Worm (Caenorhabditis elegans) whole organism, L1 larva: Measurements from ENCODE around the gene F58A4.1.

Source experiments
- C04F5.9 ChIP-seq: sonication (generic microtip); optimal IDR thresholded peaks from 2 replicates; lab custom pipeline; 2016; ENCODE audit warnings: missing genetic modification characterization, missing compliant biosample characterization
- aha-1 ChIP-seq: fragments of 150-350 bp; optimal IDR thresholded peaks from 2 replicates; lab custom pipeline; 2014; ENCODE audit warnings: missing biosample characterization, missing genetic modification characterization
- aly-2 ChIP-seq: fragments of 150-350 bp; optimal IDR thresholded peaks from 2 replicates; lab custom pipeline; 2014; ENCODE audit warnings: missing biosample characterization, missing genetic modification characterization
- ama-1 ChIP-seq: fragments of 150-350 bp; optimal IDR thresholded peaks from 2 replicates; lab custom pipeline; 2014
- blmp-1 ChIP-seq: fragments of 150-350 bp; optimal IDR thresholded peaks from 2 replicates; lab custom pipeline; 2014; ENCODE audit warnings: missing biosample characterization, missing genetic modification characterization
- ceh-8 ChIP-seq: fragments of 200-800 bp; sonication (Bioruptor generic); optimal IDR thresholded peaks from 2 replicates; lab custom pipeline; 2018; ENCODE audit warnings: mild to moderate bottlenecking, missing genetic modification characterization, moderate library complexity, missing compliant biosample characterization
- ceh-88 ChIP-seq: fragments of 200-800 bp; sonication (Bioruptor generic); IDR thresholded peaks from 2 replicates; pipeline ENCODE4 v1.3.6; 2022; ENCODE audit warnings: missing genetic modification characterization, missing compliant biosample characterization
- dpl-1 ChIP-seq, 3 experiments: fragments of 150-350 bp in 2 of 3; sonication (generic microtip) in 1 of 3; optimal IDR thresholded peaks; 2 replicates each; lab custom pipeline; 2014 to 2017; ENCODE audit warnings: missing biosample characterization in 3 of 3, missing genetic modification characterization in 3 of 3, missing genetic modification reagents in 3 of 3
- dsc-1 ChIP-seq: sonication (generic microtip); optimal IDR thresholded peaks from 2 replicates; lab custom pipeline; 2016; ENCODE audit warnings: mild to moderate bottlenecking, missing genetic modification characterization, missing compliant biosample characterization
- efl-1 ChIP-seq, 4 experiments: fragments of 150-350 bp; optimal IDR thresholded peaks in 3 of 4; peaks in 1 of 4; 1 replicate in 1 of 4; 2 replicates in 3 of 4; lab custom pipeline; 2014; ENCODE audit warnings: missing biosample characterization in 2 of 4, missing genetic modification characterization in 2 of 4, missing genetic modification reagents in 2 of 4
- efl-3 ChIP-seq: fragments of 200-800 bp; sonication (Bioruptor generic); optimal IDR thresholded peaks from 2 replicates; lab custom pipeline; 2018; ENCODE audit warnings: mild to moderate bottlenecking, missing genetic modification characterization, missing compliant biosample characterization
- egl-27 ChIP-seq, 2 experiments: fragments of 150-350 bp in 1 of 2; sonication (generic microtip); optimal IDR thresholded peaks; 3 replicates each; lab custom pipeline; 2017 to 2018; ENCODE audit warnings: missing biosample characterization in 2 of 2, missing genetic modification characterization in 2 of 2, missing genetic modification reagents in 2 of 2
- elt-2 ChIP-seq: sonication (generic microtip); optimal IDR thresholded peaks from 2 replicates; lab custom pipeline; 2016; ENCODE audit warnings: missing genetic modification characterization, mild to moderate bottlenecking, inconsistent platforms, missing compliant biosample characterization, missing genetic modification reagents
- fkh-4 ChIP-seq: sonication (generic microtip); optimal IDR thresholded peaks from 2 replicates; lab custom pipeline; 2016; ENCODE audit warnings: missing compliant biosample characterization, missing genetic modification characterization, borderline replicate concordance
- fkh-8 ChIP-seq: sonication (generic microtip); optimal IDR thresholded peaks from 2 replicates; lab custom pipeline; 2016; ENCODE audit warnings: mild to moderate bottlenecking, missing genetic modification characterization, missing compliant biosample characterization
- hlh-17 ChIP-seq: fragments of 200-800 bp; sonication (Bioruptor generic); optimal IDR thresholded peaks from 2 replicates; lab custom pipeline; 2018; ENCODE audit warnings: missing genetic modification characterization, mild to moderate bottlenecking, missing compliant biosample characterization, moderate library complexity, borderline replicate concordance
- lin-13 ChIP-seq: fragments of 150-350 bp; optimal IDR thresholded peaks from 2 replicates; lab custom pipeline; 2014; ENCODE audit warnings: missing biosample characterization, missing genetic modification reagents, missing genetic modification characterization
- lin-14 ChIP-seq: fragments of 200-800 bp; sonication (Bioruptor generic); optimal IDR thresholded peaks from 2 replicates; lab custom pipeline; 2018; ENCODE audit warnings: mild to moderate bottlenecking, missing genetic modification characterization, moderate library complexity, missing compliant biosample characterization
- lin-15B ChIP-seq: fragments of 150-350 bp; sonication (generic microtip); optimal IDR thresholded peaks from 3 replicates; lab custom pipeline; 2014; ENCODE audit warnings: missing biosample characterization, missing genetic modification characterization
- lin-35 ChIP-seq, 2 experiments: fragments of 150-350 bp; optimal IDR thresholded peaks; 2 replicates each; lab custom pipeline; 2014; ENCODE audit warnings: missing biosample characterization in 2 of 2, missing genetic modification characterization in 2 of 2, missing genetic modification reagents in 2 of 2
- lsy-2 ChIP-seq, 2 experiments: fragments of 150-350 bp; optimal IDR thresholded peaks; 2 replicates each; lab custom pipeline; 2014; ENCODE audit warnings: missing biosample characterization in 2 of 2, missing genetic modification characterization in 2 of 2
- mab-9 ChIP-seq: fragments of 200-800 bp; sonication (Bioruptor generic); IDR thresholded peaks from 2 replicates; pipeline ENCODE4 v1.3.6; 2022; ENCODE audit warnings: missing genetic modification reagents, missing genetic modification characterization, missing compliant biosample characterization
- mdl-1 ChIP-seq, 2 experiments: fragments of 150-350 bp; optimal IDR thresholded peaks; 2 replicates each; lab custom pipeline; 2014 to 2017; ENCODE audit warnings: missing biosample characterization in 2 of 2, missing genetic modification characterization in 2 of 2, inconsistent platforms in 1 of 2
- mef-2 ChIP-seq: fragments of 150-350 bp; optimal IDR thresholded peaks from 2 replicates; lab custom pipeline; 2014; ENCODE audit warnings: missing biosample characterization, missing genetic modification characterization
- mep-1 ChIP-seq: fragments of 150-350 bp; optimal IDR thresholded peaks from 2 replicates; lab custom pipeline; 2014; ENCODE audit warnings: missing biosample characterization, missing genetic modification characterization
- nhr-11 ChIP-seq: fragments of 150-350 bp; optimal IDR thresholded peaks from 2 replicates; lab custom pipeline; 2014; ENCODE audit warnings: missing biosample characterization, missing genetic modification characterization
- nhr-12 ChIP-seq: sonication (generic microtip); optimal IDR thresholded peaks from 2 replicates; lab custom pipeline; 2017; ENCODE audit warnings: missing biosample characterization, missing genetic modification characterization
- nhr-19 ChIP-seq: fragments of 200-800 bp; sonication (Bioruptor generic); conservative IDR thresholded peaks from 2 replicates; pipeline ENCODE4 v1.3.6; 2022; ENCODE audit warnings: missing genetic modification characterization, missing compliant biosample characterization
- nhr-20 ChIP-seq: sonication (generic microtip); optimal IDR thresholded peaks from 2 replicates; lab custom pipeline; 2016; ENCODE audit warnings: mild to moderate bottlenecking, missing genetic modification characterization, missing compliant biosample characterization
- nhr-237 ChIP-seq: fragments of 150-350 bp; optimal IDR thresholded peaks from 2 replicates; lab custom pipeline; 2014; ENCODE audit warnings: missing biosample characterization, missing genetic modification characterization
- nhr-47 ChIP-seq: sonication (generic microtip); optimal IDR thresholded peaks from 2 replicates; lab custom pipeline; 2016; ENCODE audit warnings: mild to moderate bottlenecking, missing genetic modification characterization, moderate library complexity, missing compliant biosample characterization
- nhr-71 ChIP-seq: sonication (generic microtip); optimal IDR thresholded peaks from 2 replicates; lab custom pipeline; 2016; ENCODE audit warnings: mild to moderate bottlenecking, missing genetic modification characterization, moderate library complexity, missing compliant biosample characterization
- nhr-84 ChIP-seq: sonication (generic microtip); optimal IDR thresholded peaks from 2 replicates; lab custom pipeline; 2017; ENCODE audit warnings: missing biosample characterization, missing genetic modification characterization
- nhr-85 ChIP-seq: sonication (generic microtip); peaks from one replicate; lab custom pipeline; 2016; ENCODE audit warnings: missing genetic modification characterization, inconsistent platforms, missing compliant biosample characterization
- nhr-90 ChIP-seq: sonication (generic microtip); optimal IDR thresholded peaks from 2 replicates; lab custom pipeline; 2016; ENCODE audit warnings: mild to moderate bottlenecking, missing genetic modification characterization, missing compliant biosample characterization; ENCODE audit not compliant: poor library complexity
- pag-3 ChIP-seq: sonication (generic microtip); optimal IDR thresholded peaks from 2 replicates; lab custom pipeline; 2017; ENCODE audit warnings: missing genetic modification characterization, mild to moderate bottlenecking, missing compliant biosample characterization, antibody characterized with exemption, borderline replicate concordance; ENCODE audit not compliant: insufficient read depth
- pqm-1 ChIP-seq: sonication (generic microtip); optimal IDR thresholded peaks from 3 replicates; lab custom pipeline; 2017; ENCODE audit warnings: missing biosample characterization, missing genetic modification characterization
- rnt-1 ChIP-seq: sonication (generic microtip); optimal IDR thresholded peaks from 2 replicates; lab custom pipeline; 2016; ENCODE audit warnings: mild to moderate bottlenecking, missing genetic modification characterization, moderate library complexity, missing compliant biosample characterization
- snpc-4 ChIP-seq: fragments of 150-350 bp; optimal IDR thresholded peaks from 2 replicates; lab custom pipeline; 2014; ENCODE audit warnings: missing biosample characterization, missing genetic modification characterization
- snu-23 ChIP-seq: sonication (generic microtip); optimal IDR thresholded peaks from 2 replicates; lab custom pipeline; 2016; ENCODE audit warnings: missing genetic modification characterization, missing compliant biosample characterization
- sox-4 ChIP-seq: sonication (generic microtip); optimal IDR thresholded peaks from 2 replicates; lab custom pipeline; 2016; ENCODE audit warnings: missing genetic modification characterization, missing compliant biosample characterization
- sptf-1 ChIP-seq: fragments of 150-350 bp; optimal IDR thresholded peaks from 2 replicates; lab custom pipeline; 2014; ENCODE audit warnings: missing biosample characterization, missing genetic modification characterization
- swsn-7 ChIP-seq: sonication (generic microtip); optimal IDR thresholded peaks from 2 replicates; lab custom pipeline; 2016; ENCODE audit warnings: missing genetic modification characterization, missing compliant biosample characterization
- tbx-2 ChIP-seq: sonication (generic microtip); optimal IDR thresholded peaks from 2 replicates; lab custom pipeline; 2016; ENCODE audit warnings: missing genetic modification characterization, missing compliant biosample characterization
- unc-130 ChIP-seq: fragments of 150-350 bp; optimal IDR thresholded peaks from 2 replicates; lab custom pipeline; 2017; ENCODE audit warnings: missing biosample characterization, missing genetic modification characterization, inconsistent platforms
- unc-30 ChIP-seq: sonication (generic microtip); optimal IDR thresholded peaks from 2 replicates; lab custom pipeline; 2017; ENCODE audit warnings: missing biosample characterization, missing genetic modification characterization
- xbp-1 ChIP-seq: sonication (generic microtip); optimal IDR thresholded peaks from 2 replicates; lab custom pipeline; 2016; ENCODE audit warnings: missing genetic modification characterization, missing compliant biosample characterization
- zip-4 ChIP-seq: fragments of 200-800 bp; sonication (Bioruptor generic); optimal IDR thresholded peaks from 2 replicates; lab custom pipeline; 2018; ENCODE audit warnings: mild to moderate bottlenecking, missing genetic modification characterization, moderate library complexity, missing compliant biosample characterization
- ztf-11 ChIP-seq, 2 experiments: sonication (generic microtip); optimal IDR thresholded peaks; 2 replicates each; lab custom pipeline; 2016 to 2017; ENCODE audit warnings: missing genetic modification characterization in 2 of 2, missing biosample characterization in 1 of 2, missing compliant biosample characterization in 1 of 2
- ztf-4 ChIP-seq: fragments of 150-350 bp; optimal IDR thresholded peaks from 2 replicates; lab custom pipeline; 2014; ENCODE audit warnings: missing biosample characterization, missing genetic modification characterization

Gene F58A4.1

ce11 chrIII:9620148-9620547 is 21.9 kb downstream of the F58A4.1 start:
- TF ChIP-seq blmp-1 (tag; lab: Kevin White, UChicago) (peak; percentile 74), nhr-20 (tag; lab: Kevin White, UChicago) (peak; percentile 43), efl-3 (no peak), mef-2 (tag; lab: Kevin White, UChicago) (no peak), unc-130 (tag; lab: Kevin White, UChicago) (peak; percentile 30), tbx-2 (peak; percentile 36), aha-1 (tag; lab: Kevin White, UChicago) (no peak), nhr-47 (peak; percentile 30), nhr-19 (peak; percentile 68), rnt-1 (tag; lab: Kevin White, UChicago) (peak; percentile 85), nhr-84 (tag; lab: Kevin White, UChicago) (no peak), xbp-1 (tag; lab: Kevin White, UChicago) (peak; percentile 20), swsn-7 (tag; lab: Kevin White, UChicago) (peak; percentile 32), dpl-1 (GFP tag; optimal IDR thresholded peaks at IDR 0.05; lab: Kevin White, UChicago) (peak in 2 of 3 experiments; percentile 8 to 22), mep-1 (tag; lab: Kevin White, UChicago) (peak; percentile 31), snpc-4 (tag; lab: Kevin White, UChicago) (no peak), nhr-90 (peak; percentile 18), lin-13 (GFP tag; lab: Kevin White, UChicago) (peak; percentile 57), unc-30 (no peak), lin-15B (tag; lab: Kevin White, UChicago) (no peak), lin-35 (GFP tag; optimal IDR thresholded peaks at IDR 0.05; lab: Kevin White, UChicago) (peak; percentile 28 to 32), ceh-8 (GFP tag; lab: Kevin White, UChicago) (no peak), mdl-1 (tag; optimal IDR thresholded peaks at IDR 0.05; lab: Kevin White, UChicago) (peak in 1 of 2 experiments; percentile 46), nhr-71 (tag; lab: Kevin White, UChicago) (peak; percentile 83), zip-4 (no peak), nhr-85 (tag; lab: Kevin White, UChicago) (peak; percentile 81), snu-23 (peak; percentile 69), pag-3 (no peak), lin-14 (peak; percentile 80), lsy-2 (tag; optimal IDR thresholded peaks at IDR 0.05; lab: Kevin White, UChicago) (peak in 1 of 2 experiments; percentile 56), egl-27 (tag; optimal IDR thresholded peaks at IDR 0.05; lab: Kevin White, UChicago) (no peak), ztf-11 (tag; optimal IDR thresholded peaks at IDR 0.05; lab: Kevin White, UChicago) (no peak), dsc-1 (tag; lab: Kevin White, UChicago) (peak; percentile 87), mab-9 (GFP tag; lab: Robert Waterston, UW) (peak; percentile 29; the same call in 1 of the 2 replicates), sox-4 (tag; lab: Kevin White, UChicago) (no peak), hlh-17 (no peak), ztf-4 (tag; lab: Kevin White, UChicago) (peak; percentile 19), aly-2 (tag; lab: Kevin White, UChicago) (no peak), C04F5.9 (tag; lab: Kevin White, UChicago) (no peak), efl-1 (optimal IDR thresholded peaks at IDR 0.05; lab: Kevin White, UChicago) (peak; percentile 27 to 37), efl-1 (GFP tag; optimal IDR thresholded peaks at IDR 0.05 in 1 of 2; lab: Kevin White, UChicago) (peak; percentile 22 to 91)
- TF ChIP-seq, all 84 proteins: peak for 24

DNA sequence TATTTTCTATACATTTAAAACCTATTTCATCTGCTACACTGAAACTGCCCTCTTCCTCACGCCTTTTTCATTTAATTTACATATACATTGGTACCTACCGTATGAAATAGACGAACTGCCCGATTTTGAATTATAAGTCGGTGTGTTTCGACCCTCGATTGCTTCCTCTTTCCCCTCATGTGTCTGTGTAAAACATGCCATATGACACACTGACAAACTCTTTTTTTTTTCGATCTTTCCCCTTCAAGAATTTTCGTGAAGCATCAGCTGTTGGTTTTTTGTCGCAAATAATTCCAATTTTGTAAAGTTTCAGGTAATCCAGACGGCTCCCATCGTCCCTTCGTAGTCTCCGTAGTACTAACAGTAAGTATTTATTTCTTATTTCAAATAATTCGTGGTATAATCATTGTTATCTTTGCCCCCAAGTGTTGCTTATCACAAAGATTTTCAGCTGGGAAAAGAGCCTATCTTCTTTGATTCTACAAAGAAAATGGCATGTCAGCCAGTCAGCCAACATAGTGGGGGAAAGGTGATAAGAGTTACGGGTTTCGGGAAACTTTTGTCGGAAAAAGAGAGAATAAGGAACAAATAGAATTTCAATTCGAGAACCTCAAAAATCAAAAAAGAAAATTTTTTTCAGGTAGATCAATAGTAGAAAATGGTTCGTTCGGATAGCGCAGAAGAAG is 23.7 kb downstream of the F58A4.1 start:
- no peak for TF ChIP-seq mab-9 (GFP tag; lab: Robert Waterston, UW)
- no peak for TF ChIP-seq nhr-11 (tag; lab: Kevin White, UChicago)
- no peak for TF ChIP-seq nhr-20 (tag; lab: Kevin White, UChicago)
- no peak for TF ChIP-seq nhr-90
- peak; percentile 77 for TF ChIP-seq elt-2 (tag; lab: Kevin White, UChicago)
- TF ChIP-seq lin-14 = peak; percentile 33
- no peak for TF ChIP-seq sptf-1
- no peak for TF ChIP-seq lin-15B (tag; lab: Kevin White, UChicago)
- TF ChIP-seq ztf-11 (tag; optimal IDR thresholded peaks at IDR 0.05; lab: Kevin White, UChicago) = no peak
- TF ChIP-seq fkh-4 (tag; lab: Kevin White, UChicago) = no peak
- peak in 1 of 2 experiments; percentile 27 for TF ChIP-seq lsy-2 (tag; optimal IDR thresholded peaks at IDR 0.05; lab: Kevin White, UChicago)
- TF ChIP-seq ama-1 (lab: Kevin White, UChicago) = no peak
- peak; percentile 83 for TF ChIP-seq pqm-1
- TF ChIP-seq ceh-88 (GFP tag; lab: Robert Waterston, UW) = no peak
- TF ChIP-seq nhr-12 (tag; lab: Kevin White, UChicago) = no peak
- TF ChIP-seq fkh-8 (tag; lab: Kevin White, UChicago) = no peak
- TF ChIP-seq mef-2 (tag; lab: Kevin White, UChicago) = no peak
- TF ChIP-seq dpl-1 (GFP tag; optimal IDR thresholded peaks at IDR 0.05; lab: Kevin White, UChicago) = peak in 1 of 3 experiments; percentile 1
- TF ChIP-seq nhr-237 (tag; lab: Kevin White, UChicago) = no peak
- TF ChIP-seq zip-4 = no peak
- TF ChIP-seq C04F5.9 (tag; lab: Kevin White, UChicago) = no peak
